Fruit fly (Drosophila melanogaster) whole organism, embryonic: ENCODE results near the gene CCHa2.

ENCODE experiments used
- BEAF-32 ChIP-seq: fragments of 200-800 bp; sonication (Bioruptor generic); optimal IDR thresholded peaks from 3 replicates; lab custom pipeline; 2017; ENCODE audit warnings: missing biosample characterization, missing genetic modification characterization, mild to moderate bottlenecking, moderate library complexity, missing genetic modification reagents
- C15 ChIP-seq: fragments of 200-800 bp; sonication (Bioruptor generic); IDR thresholded peaks from 3 replicates; pipeline ENCODE4 v1.3.6; 2022; ENCODE audit warnings: missing biosample characterization, missing genetic modification characterization
- CG10267 ChIP-seq: fragments of 200-800 bp; sonication (Bioruptor generic); optimal IDR thresholded peaks from 2 replicates; lab custom pipeline; 2018; ENCODE audit warnings: missing biosample characterization, mild to moderate bottlenecking, missing genetic modification characterization, moderate library complexity
- CG12391 ChIP-seq: fragments of 200-800 bp; sonication (Bioruptor generic); optimal IDR thresholded peaks from 3 replicates; lab custom pipeline; 2018; ENCODE audit warnings: missing biosample characterization, mild to moderate bottlenecking, missing genetic modification characterization, moderate library complexity
- CG15073 ChIP-seq: fragments of 200-800 bp; sonication (Bioruptor generic); optimal IDR thresholded peaks from 2 replicates; lab custom pipeline; 2016; ENCODE audit warnings: missing biosample characterization, missing genetic modification characterization
- CG16813 ChIP-seq: fragments of 200-800 bp; sonication (Bioruptor generic); IDR thresholded peaks from 3 replicates; pipeline ENCODE4 v1.3.6; 2022; ENCODE audit warnings: missing biosample characterization, missing genetic modification characterization; ENCODE audit not compliant: partially characterized antibody
- CG17186 ChIP-seq: fragments of 200-800 bp; sonication (Bioruptor generic); optimal IDR thresholded peaks from 3 replicates; lab custom pipeline; 2017; ENCODE audit warnings: missing biosample characterization, missing genetic modification reagents, missing genetic modification characterization
- CG18262 ChIP-seq: fragments of 200-800 bp; optimal IDR thresholded peaks from 3 replicates; lab custom pipeline; 2019; ENCODE audit warnings: missing biosample characterization, mild to moderate bottlenecking, missing genetic modification characterization, moderate library complexity
- CG3407 ChIP-seq: fragments of 200-800 bp; sonication (Bioruptor generic); optimal IDR thresholded peaks from 2 replicates; lab custom pipeline; 2018; ENCODE audit warnings: missing biosample characterization, mild to moderate bottlenecking, missing genetic modification characterization
- CG34422 ChIP-seq: fragments of 200-800 bp; sonication (Bioruptor generic); IDR thresholded peaks from 3 replicates; pipeline ENCODE4 v1.3.6; 2022; ENCODE audit warnings: missing biosample characterization, missing genetic modification characterization
- CG3726 ChIP-seq: fragments of 200-800 bp; sonication (Bioruptor generic); IDR thresholded peaks from 3 replicates; pipeline ENCODE4, ENCODE4 v1.3.6; 2022; ENCODE audit warnings: missing biosample characterization, missing genetic modification characterization
- CG3847 ChIP-seq: fragments of 200-800 bp; sonication (Bioruptor generic); IDR thresholded peaks from 2 replicates; pipeline ENCODE4 v1.3.6; 2022; ENCODE audit warnings: missing biosample characterization, missing genetic modification characterization
- CG43689 ChIP-seq: fragments of 200-800 bp; sonication (Bioruptor generic); IDR thresholded peaks from 2 replicates; pipeline ENCODE4 v1.3.6; 2022; ENCODE audit warnings: missing biosample characterization, missing genetic modification characterization
- CG4617 ChIP-seq: fragments of 200-800 bp; sonication (Bioruptor generic); optimal IDR thresholded peaks from 3 replicates; lab custom pipeline; 2016; ENCODE audit warnings: missing biosample characterization, missing genetic modification characterization, borderline replicate concordance
- CG4820 ChIP-seq: fragments of 200-800 bp; sonication (Bioruptor generic); optimal IDR thresholded peaks from 3 replicates; lab custom pipeline; 2016; ENCODE audit warnings: missing biosample characterization, missing genetic modification characterization
- CG9932 ChIP-seq: fragments of 200-800 bp; sonication (Bioruptor generic); IDR thresholded peaks from 2 replicates; pipeline ENCODE4 v1.3.6; 2022; ENCODE audit warnings: missing biosample characterization, missing genetic modification characterization
- CHES-1-like ChIP-seq: fragments of 200-800 bp; sonication (Bioruptor generic); optimal IDR thresholded peaks from 2 replicates; lab custom pipeline; 2016; ENCODE audit warnings: missing biosample characterization, missing genetic modification characterization
- CoRest ChIP-seq: fragments of 200-800 bp; sonication (Bioruptor generic); optimal IDR thresholded peaks from 3 replicates; lab custom pipeline; 2018; ENCODE audit warnings: missing biosample characterization, mild to moderate bottlenecking, missing genetic modification characterization, moderate library complexity
- CrebB ChIP-seq: fragments of 200-800 bp; sonication (Bioruptor generic); optimal IDR thresholded peaks from 3 replicates; lab custom pipeline; 2018; ENCODE audit warnings: missing biosample characterization, mild to moderate bottlenecking, missing genetic modification characterization
- Dll ChIP-seq: fragments of 200-800 bp; sonication (Bioruptor generic); IDR thresholded peaks from 4 replicates; pipeline ENCODE4 v1.3.6; 2022; ENCODE audit warnings: missing biosample characterization, missing genetic modification characterization; ENCODE audit not compliant: partially characterized antibody
- Doc3 ChIP-seq: fragments of 200-800 bp; sonication (Bioruptor generic); IDR thresholded peaks from 3 replicates; pipeline ENCODE4 v1.3.6; 2022; ENCODE audit warnings: missing biosample characterization, missing genetic modification characterization; ENCODE audit not compliant: partially characterized antibody
- Dp ChIP-seq: fragments of 200-800 bp; sonication (Bioruptor generic); optimal IDR thresholded peaks from 2 replicates; lab custom pipeline; 2018; ENCODE audit warnings: missing biosample characterization, mild to moderate bottlenecking, missing genetic modification characterization, moderate library complexity
- Elba2 ChIP-seq: fragments of 200-800 bp; sonication (Bioruptor generic); optimal IDR thresholded peaks from 3 replicates; lab custom pipeline; 2016; ENCODE audit warnings: missing biosample characterization, missing genetic modification characterization
- Ets97D ChIP-seq: fragments of 200-800 bp; sonication (Bioruptor generic); optimal IDR thresholded peaks from 3 replicates; lab custom pipeline; 2016; ENCODE audit warnings: missing biosample characterization, missing genetic modification characterization
- Fer1 ChIP-seq: fragments of 200-800 bp; sonication (Bioruptor generic); optimal IDR thresholded peaks from 2 replicates; lab custom pipeline; 2017; ENCODE audit warnings: missing biosample characterization, mild to moderate bottlenecking, missing genetic modification characterization
- Fer2 ChIP-seq: fragments of 200-800 bp; sonication (Bioruptor generic); optimal IDR thresholded peaks from 2 replicates; lab custom pipeline; 2018; ENCODE audit warnings: missing biosample characterization, mild to moderate bottlenecking, missing genetic modification characterization, moderate library complexity
- HmgZ ChIP-seq: fragments of 200-800 bp; sonication (Bioruptor generic); optimal IDR thresholded peaks from 2 replicates; lab custom pipeline; 2018; ENCODE audit warnings: missing biosample characterization, mild to moderate bottlenecking, missing genetic modification characterization
- Hmr ChIP-seq: fragments of 200-800 bp; sonication (Bioruptor generic); optimal IDR thresholded peaks from 3 replicates; lab custom pipeline; 2017; ENCODE audit warnings: mild to moderate bottlenecking, missing biosample characterization, missing genetic modification reagents, missing genetic modification characterization
- Hsf ChIP-seq: fragments of 200-800 bp; sonication (Bioruptor generic); optimal IDR thresholded peaks from 3 replicates; lab custom pipeline; 2016; ENCODE audit warnings: missing biosample characterization, missing genetic modification characterization
- MBD-R2 ChIP-seq: fragments of 200-800 bp; sonication (Bioruptor generic); IDR thresholded peaks from 2 replicates; pipeline ENCODE4 v1.3.6; 2022; ENCODE audit warnings: missing biosample characterization, missing genetic modification characterization
- Max ChIP-seq: fragments of 200-800 bp; sonication (Bioruptor generic); optimal IDR thresholded peaks from 2 replicates; lab custom pipeline; 2016; ENCODE audit warnings: missing biosample characterization, mild to moderate bottlenecking, missing genetic modification characterization
- Med ChIP-seq: fragments of 200-800 bp; sonication (Bioruptor generic); peaks from one replicate; lab custom pipeline; 2016; ENCODE audit warnings: missing biosample characterization, missing genetic modification characterization, mild to moderate bottlenecking, inconsistent platforms, moderate library complexity
- Stat92E ChIP-seq, 3 experiments: fragments of >200 bp in 2 of 3; fragments of 200-800 bp in 1 of 3; sonication (Bioruptor generic) in 1 of 3; optimal IDR thresholded peaks; 2 replicates each; lab custom pipeline; 2017 to 2019; ENCODE audit warnings: missing biosample characterization in 3 of 3, missing genetic modification characterization in 3 of 3, mild to moderate bottlenecking in 1 of 3, moderate library complexity in 1 of 3
- eyg ChIP-seq: fragments of 200-800 bp; sonication (Bioruptor generic); optimal IDR thresholded peaks from 3 replicates; lab custom pipeline; 2016; ENCODE audit warnings: missing biosample characterization, missing genetic modification characterization
- grn ChIP-seq: fragments of 200-800 bp; sonication (Bioruptor generic); optimal IDR thresholded peaks from 3 replicates; lab custom pipeline; 2017; ENCODE audit warnings: missing biosample characterization, missing genetic modification characterization
- ken ChIP-seq: fragments of 200-800 bp; sonication (Bioruptor generic); IDR thresholded peaks from 3 replicates; pipeline ENCODE4 v1.3.6; 2022; ENCODE audit warnings: missing biosample characterization, missing genetic modification characterization
- kni ChIP-seq: fragments of 200-800 bp; sonication (Bioruptor generic); optimal IDR thresholded peaks from 3 replicates; lab custom pipeline; 2017; ENCODE audit warnings: mild to moderate bottlenecking, missing biosample characterization, missing genetic modification reagents, missing genetic modification characterization
- lola ChIP-seq, 3 experiments: fragments of >200 bp in 2 of 3; fragments of 200-800 bp in 1 of 3; sonication (Bioruptor generic) in 1 of 3; optimal IDR thresholded peaks; 2 replicates each; lab custom pipeline; 2017 to 2019; ENCODE audit warnings: missing biosample characterization in 3 of 3, missing genetic modification characterization in 3 of 3, mild to moderate bottlenecking in 1 of 3, moderate library complexity in 1 of 3
- nerfin-1 ChIP-seq: fragments of 200-800 bp; sonication (Bioruptor generic); optimal IDR thresholded peaks from 3 replicates; lab custom pipeline; 2019; ENCODE audit warnings: missing biosample characterization, mild to moderate bottlenecking, missing genetic modification characterization, moderate library complexity
- nom ChIP-seq: fragments of 200-800 bp; sonication (Bioruptor generic); optimal IDR thresholded peaks from 2 replicates; lab custom pipeline; 2017; ENCODE audit warnings: missing biosample characterization, missing genetic modification characterization, mild to moderate bottlenecking, moderate library complexity, missing genetic modification reagents
- phol ChIP-seq: fragments of 200-800 bp; sonication (Bioruptor generic); optimal IDR thresholded peaks from 3 replicates; lab custom pipeline; 2018; ENCODE audit warnings: missing biosample characterization, mild to moderate bottlenecking, missing genetic modification characterization, moderate library complexity
- pita ChIP-seq: fragments of 200-800 bp; sonication (Bioruptor generic); optimal IDR thresholded peaks from 2 replicates; lab custom pipeline; 2017; ENCODE audit warnings: missing biosample characterization, mild to moderate bottlenecking, missing genetic modification characterization
- ranshi ChIP-seq: fragments of 200-800 bp; sonication (Bioruptor generic); IDR thresholded peaks from 2 replicates; pipeline ENCODE4 v1.3.6; 2022; ENCODE audit warnings: missing biosample characterization, missing genetic modification characterization
- repo ChIP-seq: fragments of 200-800 bp; sonication (Bioruptor generic); optimal IDR thresholded peaks from 2 replicates; lab custom pipeline; 2016; ENCODE audit warnings: missing biosample characterization, missing genetic modification characterization
- ro ChIP-seq: fragments of 200-800 bp; sonication (Bioruptor generic); IDR thresholded peaks from 2 replicates; pipeline ENCODE4 v1.3.6; 2022; ENCODE audit warnings: missing biosample characterization, missing genetic modification characterization
- row ChIP-seq: fragments of 200-800 bp; sonication (Bioruptor generic); IDR thresholded peaks from 3 replicates; pipeline ENCODE4 v1.3.6; 2022; ENCODE audit warnings: missing biosample characterization, missing genetic modification characterization
- sug ChIP-seq: fragments of 200-800 bp; optimal IDR thresholded peaks from 2 replicates; lab custom pipeline; 2019; ENCODE audit warnings: missing biosample characterization, mild to moderate bottlenecking, missing genetic modification characterization, moderate library complexity
- trem ChIP-seq: fragments of 200-800 bp; optimal IDR thresholded peaks from 3 replicates; lab custom pipeline; 2019; ENCODE audit warnings: missing biosample characterization, mild to moderate bottlenecking, missing genetic modification characterization, moderate library complexity
- zen ChIP-seq: fragments of 200-800 bp; sonication (Bioruptor generic); optimal IDR thresholded peaks from 3 replicates; lab custom pipeline; 2018; ENCODE audit warnings: missing biosample characterization, mild to moderate bottlenecking, missing genetic modification characterization, moderate library complexity

The CCHa2 gene

dm6 chr3R:13434325-13435168, 39.5 kb upstream of the CCHa2 start, which contains the start of gene yrt (continued):
- TF ChIP-seq Fer2 (tag; lab: Kevin White, UChicago) (no peak), nerfin-1 (peak; percentile 69), Ets97D (peak; percentile 67), CG3407 (GFP tag; lab: Kevin White, UChicago) (no peak), phol (peak; percentile 73), CG12391 (tag; lab: Kevin White, UChicago) (peak; percentile 19), Elba2 (peak; percentile 10), CG17186 (GFP tag; lab: Kevin White, UChicago) (peak; percentile 26), CG4617 (GFP tag; lab: Kevin White, UChicago) (peak; percentile 48), eyg (GFP tag; lab: Kevin White, UChicago) (no peak), Hsf (no peak), Max (GFP tag; lab: Kevin White, UChicago) (no peak), CG10267 (tag; lab: Kevin White, UChicago) (peak; percentile 35), Fer1 (GFP tag; lab: Kevin White, UChicago) (peak; percentile 16), MBD-R2 (GFP tag; lab: Robert Waterston, UW) (peak; percentile 56), Doc3 (GFP tag; lab: Robert Waterston, UW) (no peak), CrebB (tag; lab: Kevin White, UChicago) (peak; percentile 24), C15 (GFP tag; lab: Robert Waterston, UW) (no peak), sug (peak; percentile 3), CG3847 (GFP tag; lab: Robert Waterston, UW) (peak; percentile 50), row (GFP tag; lab: Robert Waterston, UW) (peak; percentile 53), Dp (GFP tag; lab: Kevin White, UChicago) (peak; percentile 49), CG18262 (tag; lab: Kevin White, UChicago) (peak; percentile 5), Stat92E (GFP tag; optimal IDR thresholded peaks at IDR 0.05; lab: Kevin White, UChicago) (peak in 1 of 3 experiments; percentile 43), CG16813 (GFP tag; lab: Robert Waterston, UW) (0 out of 3 replicates have a peak, but pooled peaks have one; percentile 14), CG9932 (GFP tag; lab: Robert Waterston, UW) (no peak), Med (GFP tag; lab: Kevin White, UChicago) (peak; percentile 76), Hmr (GFP tag; lab: Kevin White, UChicago) (peak; percentile 28), CHES-1-like (GFP tag; lab: Kevin White, UChicago) (peak; percentile 33), kni (GFP tag; lab: Kevin White, UChicago) (peak; percentile 28), HmgZ (tag; lab: Kevin White, UChicago) (peak; percentile 32), zen (tag; lab: Kevin White, UChicago) (peak; percentile 25), Dll (0 out of 4 replicates have a peak, but pooled peaks have one; percentile 42), CoRest (tag; lab: Kevin White, UChicago) (peak; percentile 15), pita (peak; percentile 81), trem (peak; percentile 69), BEAF-32 (GFP tag; lab: Kevin White, UChicago) (peak; percentile 38)

DNA sequence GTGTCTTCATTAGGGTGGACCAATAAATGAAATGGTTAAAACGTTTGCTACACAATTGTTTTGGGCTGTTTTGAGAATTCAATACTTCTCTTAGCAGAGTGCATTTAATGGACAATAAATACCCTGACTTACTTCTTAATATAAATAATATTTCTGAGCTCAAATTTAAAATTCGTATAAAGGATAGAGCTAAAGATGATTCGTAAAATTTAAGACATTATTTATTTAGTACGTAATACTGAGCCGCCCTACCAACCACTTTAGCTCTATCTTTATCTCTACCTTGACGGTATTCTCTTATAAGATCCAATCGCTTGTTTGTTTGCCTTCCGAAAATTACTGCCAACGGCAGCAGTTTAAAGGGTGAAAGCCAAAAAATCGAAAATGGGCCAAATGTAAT, 38.6 kb upstream of the CCHa2 start:
- TF ChIP-seq nom (GFP tag; lab: Kevin White, UChicago) (peak; percentile 54), CG34422 (GFP tag; lab: Robert Waterston, UW) (peak; percentile 57; the same call in 1 of the 3 replicates), lola (GFP tag; optimal IDR thresholded peaks at IDR 0.05; lab: Kevin White, UChicago) (peak in 1 of 3 experiments; percentile 87), CG4820 (peak; percentile 57), ro (GFP tag; lab: Robert Waterston, UW) (no peak), CG3726 (GFP tag; lab: Robert Waterston, UW) (no peak), grn (GFP tag; lab: Kevin White, UChicago) (peak; percentile 67), repo (GFP tag; lab: Kevin White, UChicago) (no peak), ken (GFP tag; lab: Robert Waterston, UW) (peak; percentile 28; the same call in 1 of the 3 replicates), CG15073 (no peak), CG43689 (GFP tag; lab: Robert Waterston, UW) (peak; percentile 47; the same call in 1 of the 2 replicates), ranshi (GFP tag; lab: Robert Waterston, UW) (0 out of 2 replicates have a peak, but pooled peaks have one; percentile 27)
